Fruit fly (Drosophila melanogaster): ENCODE measurements around the gene puf.
A peak's percentile ranks its signal among the peaks of the same experiment; 100 is the strongest.

Gene puf

DNA sequence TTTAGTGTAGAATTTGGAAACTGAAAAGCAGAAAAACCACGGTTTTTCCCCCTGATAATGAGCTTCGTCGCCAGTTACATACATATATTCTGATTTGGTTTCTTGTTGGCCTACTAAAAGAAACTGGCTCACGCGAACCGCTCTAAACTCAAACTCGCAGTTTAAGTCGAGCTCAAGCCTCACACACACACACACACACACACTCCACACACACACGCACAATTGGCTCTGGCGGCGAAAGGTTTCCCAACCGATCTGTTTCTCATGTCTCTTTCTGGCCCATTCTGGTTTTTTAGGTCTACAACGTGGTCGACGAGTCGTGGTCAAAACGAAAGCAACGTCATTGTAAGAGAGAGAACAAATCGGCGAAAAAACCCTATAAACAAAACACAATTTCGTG lies 59.6 kb downstream of the puf start:
- TF ChIP-seq CG17801 (GFP tag; optimal IDR thresholded peaks at IDR 0.05; ENCODE audit: partially characterized antibody), result no peak

dm6 chr3R:24588829-24589638 lies 60.8 kb downstream of the puf start:
- TF ChIP-seq CG17801 (GFP tag; optimal IDR thresholded peaks at IDR 0.05; ENCODE audit: partially characterized antibody), result peak; percentile 45

DNA sequence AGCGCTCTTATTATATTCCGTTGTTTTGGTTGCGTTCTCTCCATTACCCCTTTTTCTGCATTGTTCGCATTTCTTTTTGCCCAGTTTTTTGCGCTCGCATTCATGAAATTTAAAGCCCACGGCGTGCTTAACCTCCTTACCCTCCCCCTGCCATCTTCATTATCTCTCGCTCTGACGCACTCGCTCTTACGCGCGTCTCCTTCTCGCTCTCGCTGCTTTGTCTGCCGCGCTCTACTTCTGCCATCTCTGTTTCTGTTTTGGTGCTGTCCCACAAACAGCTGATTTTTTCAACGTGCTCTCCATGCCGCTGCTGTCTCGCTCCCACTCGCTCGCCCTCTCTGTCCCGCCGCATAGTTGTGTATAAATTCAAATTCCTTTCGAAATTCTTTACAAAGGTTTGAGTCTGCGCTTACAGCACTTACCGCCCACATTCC lies 63.4 kb downstream of the puf start:
- TF ChIP-seq CG17801 (GFP tag; optimal IDR thresholded peaks at IDR 0.05; ENCODE audit: partially characterized antibody), result peak; percentile 57
